Fruit fly (Drosophila melanogaster): Measurements from ENCODE around the gene Aplip1.
"Not testable (repeated sequence)": the region's sequence is repeated elsewhere in the genome, so short reads cannot be mapped to it uniquely, and the experiment has no call there.

Aplip1 gene

dm6 chr3L:1218596-1218995 is 22.5 kb downstream of the Aplip1 start, which contains the start of gene LysP:
LysP (minus strand) TSS chr3L:1218696.
- no peak for TF ChIP-seq noc (tag; optimal IDR thresholded peaks at IDR 0.05)

dm6 chr3L:1227303-1227797 is 31.2 kb downstream of the Aplip1 start, which contains the start of gene LysS:
LysS (plus strand) TSS chr3L:1227747.
- no peak for TF ChIP-seq noc (tag; optimal IDR thresholded peaks at IDR 0.05)

- TF ChIP-seq noc (tag; optimal IDR thresholded peaks at IDR 0.05), result no peak
Measured at dm6 chr3L:1232582-1232981, 36.5 kb downstream of the Aplip1 start, which contains the start of gene CG33965. CG33965 (plus strand) TSS chr3L:1232882.

dm6 chr3L:1233830-1234229 is 37.7 kb downstream of the Aplip1 start, which contains the start of gene CG33966:
CG33966 (plus strand) TSS chr3L:1234130.
- no peak for TF ChIP-seq noc (tag; optimal IDR thresholded peaks at IDR 0.05)

dm6 chr3L:1235426-1235825 is 39.3 kb downstream of the Aplip1 start, which contains the start of gene galene:
galene (plus strand) TSS chr3L:1235726.
- TF ChIP-seq noc (tag; optimal IDR thresholded peaks at IDR 0.05), result no peak

- no peak for TF ChIP-seq noc (tag; optimal IDR thresholded peaks at IDR 0.05)
Measured at dm6 chr3L:1238219-1238618, 42.1 kb downstream of the Aplip1 start, which contains the start of gene CG9192. CG9192 (minus strand) TSS chr3L:1238319.

dm6 chr3L:1245810-1246209 is 49.7 kb downstream of the Aplip1 start, which contains the start of gene Klp61F:
Klp61F (minus strand) TSS chr3L:1245910.
- not testable (repeated sequence) for TF ChIP-seq noc (tag; optimal IDR thresholded peaks at IDR 0.05)

- TF ChIP-seq noc (tag; optimal IDR thresholded peaks at IDR 0.05), result not testable (repeated sequence)
Measured at dm6 chr3L:1246823-1247222, 50.7 kb downstream of the Aplip1 start, which contains the start of gene CG32318. CG32318 (minus strand) TSS chr3L:1246923.

dm6 chr3L:1247627-1248295 is 51.6 kb downstream of the Aplip1 start, which contains the start of the genes Psf1 and Sac1:
Psf1 (minus strand) TSS chr3L:1247677.
Sac1 (plus strand) TSS chr3L:1247817.
- no peak for TF ChIP-seq noc (tag; optimal IDR thresholded peaks at IDR 0.05)

Measured in whole organism, larva.